Fruit fly (Drosophila melanogaster) whole organism, wandering third instar larva: ENCODE measurements around the gene vrs.
"Not testable (repeated sequence)": the region's sequence is repeated elsewhere in the genome, so short reads cannot be mapped to it uniquely, and the experiment has no call there.

Experiments used
- CG32264 ChIP-seq: fragments of 200-800 bp; sonication (Bioruptor generic); optimal IDR thresholded peaks from 2 replicates; lab custom pipeline; 2016; ENCODE audit warnings: missing biosample characterization, missing genetic modification characterization
- CG9705 ChIP-seq: fragments of 200-800 bp; sonication (Bioruptor generic); optimal IDR thresholded peaks from 2 replicates; lab custom pipeline; 2018; ENCODE audit warnings: missing biosample characterization, mild to moderate bottlenecking, missing genetic modification characterization
- CrebA ChIP-seq: fragments of 200-800 bp; sonication (Bioruptor generic); optimal IDR thresholded peaks from 2 replicates; lab custom pipeline; 2016; ENCODE audit warnings: missing biosample characterization, mild to moderate bottlenecking, missing genetic modification characterization, borderline replicate concordance
- Dfd ChIP-seq: fragments of >200 bp; optimal IDR thresholded peaks from 2 replicates; lab custom pipeline; 2017; ENCODE audit warnings: missing biosample characterization, missing genetic modification characterization
- Dif ChIP-seq: fragments of 200-275, 200-300 bp; sonication (Bioruptor generic); optimal IDR thresholded peaks from 2 replicates; lab custom pipeline; 2018; ENCODE audit warnings: missing biosample characterization, missing genetic modification characterization; ENCODE audit not compliant: partially characterized antibody
- GATAd ChIP-seq: sonication (Bioruptor generic); optimal IDR thresholded peaks from 2 replicates; lab custom pipeline; 2016; ENCODE audit warnings: missing biosample characterization, missing genetic modification characterization
- HLH106 ChIP-seq: fragments of 200-800 bp; optimal IDR thresholded peaks from 3 replicates; lab custom pipeline; 2019; ENCODE audit warnings: missing biosample characterization, mild to moderate bottlenecking, missing genetic modification characterization, moderate library complexity
- Hr78 ChIP-seq: fragments of >200 bp; optimal IDR thresholded peaks from 2 replicates; lab custom pipeline; 2017; ENCODE audit warnings: missing biosample characterization, missing genetic modification characterization
- Jra ChIP-seq: sonication (Bioruptor generic); optimal IDR thresholded peaks from 2 replicates; lab custom pipeline; 2016; ENCODE audit warnings: missing biosample characterization, missing genetic modification characterization
- Mio ChIP-seq: sonication (Bioruptor generic); optimal IDR thresholded peaks from 2 replicates; lab custom pipeline; 2016; ENCODE audit warnings: missing biosample characterization, missing genetic modification characterization
- Myc ChIP-seq: fragments of >200 bp; optimal IDR thresholded peaks from 2 replicates; lab custom pipeline; 2017
- N ChIP-seq: fragments of >200 bp; optimal IDR thresholded peaks from 2 replicates; lab custom pipeline; 2018; ENCODE audit warnings: missing biosample characterization, missing external identifiers, missing genetic modification characterization
- OdsH ChIP-seq: fragments of 200-800 bp; sonication (Bioruptor generic); optimal IDR thresholded peaks from 2 replicates; lab custom pipeline; 2016; ENCODE audit warnings: missing biosample characterization, mild to moderate bottlenecking, missing genetic modification characterization
- Rel ChIP-seq, 2 experiments: fragments of 200-800 bp; sonication (Bioruptor generic) in 1 of 2; optimal IDR thresholded peaks; 2 replicates in 1 of 2; 3 replicates in 1 of 2; lab custom pipeline; 2016 to 2019; ENCODE audit warnings: mild to moderate bottlenecking in 2 of 2, missing biosample characterization in 2 of 2, missing genetic modification characterization in 2 of 2, moderate library complexity in 1 of 2
- Vsx2 ChIP-seq: fragments of 200-300, 225-300 bp; sonication (Bioruptor generic); optimal IDR thresholded peaks from 2 replicates; lab custom pipeline; 2018; ENCODE audit warnings: missing biosample characterization, missing genetic modification characterization; ENCODE audit not compliant: partially characterized antibody
- br ChIP-seq: fragments of 200-800 bp; sonication (Bioruptor generic); optimal IDR thresholded peaks from 2 replicates; lab custom pipeline; 2016; ENCODE audit warnings: missing biosample characterization, missing genetic modification characterization
- dsf ChIP-seq: sonication (Bioruptor generic); optimal IDR thresholded peaks from 2 replicates; lab custom pipeline; 2016; ENCODE audit warnings: missing biosample characterization, missing genetic modification characterization, borderline replicate concordance
- ey ChIP-seq: fragments of 200-800 bp; sonication (Bioruptor generic); optimal IDR thresholded peaks from 2 replicates; lab custom pipeline; 2016; ENCODE audit warnings: missing biosample characterization, missing genetic modification characterization
- foxo ChIP-seq, 2 experiments: fragments of 200-800 bp; sonication (Bioruptor generic); optimal IDR thresholded peaks; 2 replicates in 1 of 2; 3 replicates in 1 of 2; lab custom pipeline; 2016 to 2017; ENCODE audit warnings: missing biosample characterization in 2 of 2, missing genetic modification characterization in 2 of 2
- fru ChIP-seq: fragments of 200-800 bp; sonication (Bioruptor generic); optimal IDR thresholded peaks from 3 replicates; lab custom pipeline; 2016; ENCODE audit warnings: missing biosample characterization, mild to moderate bottlenecking, missing genetic modification characterization
- psq ChIP-seq: fragments of 200-800 bp; sonication (Bioruptor generic); optimal IDR thresholded peaks from 3 replicates; lab custom pipeline; 2017; ENCODE audit warnings: missing biosample characterization, mild to moderate bottlenecking, missing genetic modification characterization, moderate library complexity
- rgr ChIP-seq: fragments of 200-800 bp; sonication (Bioruptor generic); optimal IDR thresholded peaks from 3 replicates; lab custom pipeline; 2016; ENCODE audit warnings: missing biosample characterization, mild to moderate bottlenecking, missing genetic modification characterization
- sv ChIP-seq: fragments of 200-800 bp; sonication (Bioruptor generic); optimal IDR thresholded peaks from 3 replicates; lab custom pipeline; 2016; ENCODE audit warnings: missing biosample characterization, missing genetic modification characterization
- tai ChIP-seq: sonication (Bioruptor generic); optimal IDR thresholded peaks from 2 replicates; lab custom pipeline; 2016; ENCODE audit warnings: missing biosample characterization, missing genetic modification characterization
- usp ChIP-seq: fragments of >200 bp; optimal IDR thresholded peaks from 2 replicates; lab custom pipeline; 2017; ENCODE audit warnings: missing biosample characterization, missing genetic modification characterization

The vrs gene

dm6 chr3R:12456370-12456940 lies 9.0 kb downstream of the vrs start, which contains the start of gene trus:
Gene trus (plus strand): TSS chr3R:12456573.
- TF ChIP-seq CG9705 (no peak), Dif (GFP tag; lab: Kevin White, UChicago) (no peak), ey (GFP tag; lab: Kevin White, UChicago) (no peak), OdsH (GFP tag; lab: Kevin White, UChicago) (no peak), sv (no peak), Jra (GFP tag; lab: Kevin White, UChicago) (no peak), rgr (GFP tag; lab: Kevin White, UChicago) (no peak), CrebA (GFP tag; lab: Kevin White, UChicago) (no peak)
- TF ChIP-seq, all 38 proteins: peak for 0

- TF ChIP-seq Dfd (GFP tag; lab: Kevin White, UChicago), result no peak
- TF ChIP-seq ey (GFP tag; lab: Kevin White, UChicago), result no peak
- no peak for TF ChIP-seq GATAd (GFP tag; lab: Kevin White, UChicago)
- no peak for TF ChIP-seq tai (GFP tag; lab: Kevin White, UChicago)
- no peak for TF ChIP-seq br (GFP tag; lab: Kevin White, UChicago)
- TF ChIP-seq Vsx2 (GFP tag; lab: Kevin White, UChicago), result no peak
- TF ChIP-seq CG9705, result no peak
- no peak for TF ChIP-seq usp (GFP tag; lab: Kevin White, UChicago)
- TF ChIP-seq dsf, result no peak
- no peak for TF ChIP-seq CG32264 (GFP tag; lab: Kevin White, UChicago)
- no peak for TF ChIP-seq Rel (GFP tag; optimal IDR thresholded peaks at IDR 0.05; lab: Kevin White, UChicago)
- peak; percentile 11 for TF ChIP-seq Rel (tag; optimal IDR thresholded peaks at IDR 0.05; lab: Kevin White, UChicago)
- peak; percentile 91 for TF ChIP-seq psq (GFP tag; lab: Kevin White, UChicago)
- no peak for TF ChIP-seq N
- TF ChIP-seq fru (GFP tag; lab: Kevin White, UChicago), result no peak
- no peak for TF ChIP-seq HLH106
- TF ChIP-seq Myc (lab: Kevin White, UChicago), result peak; percentile 23
Observed at dm6 chr3R:12459879-12460522, 12.5 kb downstream of the vrs start, which contains the start of the genes CG5961 and Polr3C. Gene CG5961 (minus strand): TSS chr3R:12460294. Gene Polr3C (plus strand): TSS chr3R:12460414.

- TF ChIP-seq foxo (GFP tag; optimal IDR thresholded peaks at IDR 0.05; lab: Kevin White, UChicago); Mio; Hr78 (GFP tag; lab: Kevin White, UChicago): not testable (repeated sequence)
Observed at dm6 chr3R:12465198-12465597, 17.7 kb downstream of the vrs start, which contains the start of gene CG5608. Gene CG5608 (minus strand): TSS chr3R:12465298.

- TF ChIP-seq CrebA, Jra, usp (GFP tag; lab: Kevin White, UChicago): not testable (repeated sequence)
Observed at dm6 chr3R:12467675-12468074, 20.2 kb downstream of the vrs start, which contains the start of gene Hsp70Ba. Gene Hsp70Ba (minus strand): TSS chr3R:12467776.
